Worm (Caenorhabditis elegans) whole organism, L4 larva: ENCODE data around the gene C47G2.4.
A peak's percentile ranks its signal among the peaks of the same experiment; 100 is the strongest.

Experiments
- D1046.2 ChIP-seq: fragments of 200-800 bp; sonication (Bioruptor generic); IDR thresholded peaks from 2 replicates; pipeline ENCODE4 v1.3.6; 2022; ENCODE audit warnings: missing genetic modification characterization, missing compliant biosample characterization
- F10B5.3 ChIP-seq: sonication (generic microtip); optimal IDR thresholded peaks from 2 replicates; lab custom pipeline; 2016; ENCODE audit warnings: mild to moderate bottlenecking, missing genetic modification characterization, missing compliant biosample characterization
- F26F4.8 ChIP-seq: fragments of 200-800 bp; sonication (Bioruptor generic); conservative IDR thresholded peaks from 2 replicates; pipeline ENCODE4 v1.3.6; 2022; ENCODE audit warnings: missing genetic modification characterization, missing compliant biosample characterization
- F44E2.7 ChIP-seq: fragments of 200-800 bp; sonication (Bioruptor generic); IDR thresholded peaks from 2 replicates; pipeline ENCODE4 v2.1.2; 2022; ENCODE audit warnings: missing genetic modification characterization, missing compliant biosample characterization
- F49E8.2 ChIP-seq: sonication (generic microtip); optimal IDR thresholded peaks from 2 replicates; lab custom pipeline; 2016; ENCODE audit warnings: missing compliant biosample characterization, mild to moderate bottlenecking, missing genetic modification characterization, borderline replicate concordance
- Y105C5A.15 ChIP-seq: fragments of 200-800 bp; sonication (Bioruptor generic); IDR thresholded peaks from 2 replicates; pipeline ENCODE4 v1.3.6; 2022; ENCODE audit warnings: missing genetic modification characterization, missing compliant biosample characterization
- Y75B8A.6 ChIP-seq: fragments of 200-800 bp; sonication (Bioruptor generic); IDR thresholded peaks from 2 replicates; pipeline ENCODE4 v1.3.6; 2022; ENCODE audit warnings: missing genetic modification reagents, missing genetic modification characterization, missing compliant biosample characterization
- ZK337.2 ChIP-seq: fragments of 200-800 bp; sonication (Bioruptor generic); IDR thresholded peaks from 2 replicates; pipeline ENCODE4 v1.3.6; 2022; ENCODE audit warnings: missing genetic modification reagents, missing genetic modification characterization, missing compliant biosample characterization
- aha-1 ChIP-seq: fragments of 150-350 bp; peaks from one replicate; lab custom pipeline; 2014; ENCODE audit warnings: missing biosample characterization, missing genetic modification characterization
- arid-1 ChIP-seq: fragments of 200-800 bp; sonication (Bioruptor generic); conservative IDR thresholded peaks from 2 replicates; pipeline ENCODE4 v1.3.6; 2022; ENCODE audit warnings: missing genetic modification reagents, missing genetic modification characterization, missing compliant biosample characterization
- attf-4 ChIP-seq: sonication (generic microtip); optimal IDR thresholded peaks from 3 replicates; lab custom pipeline; 2017; ENCODE audit warnings: missing biosample characterization, missing genetic modification characterization
- ceh-62 ChIP-seq: sonication (generic microtip); optimal IDR thresholded peaks from 2 replicates; lab custom pipeline; 2017; ENCODE audit warnings: missing biosample characterization, missing genetic modification characterization
- ces-1 ChIP-seq: fragments of 150-350 bp; sonication (generic microtip); optimal IDR thresholded peaks from 4 replicates; lab custom pipeline; 2014; ENCODE audit warnings: missing biosample characterization, missing genetic modification reagents, missing genetic modification characterization
- ctbp-1 ChIP-seq: fragments of 200-800 bp; sonication (Bioruptor generic); IDR thresholded peaks from 2 replicates; pipeline ENCODE4 v1.3.6; 2022; ENCODE audit warnings: missing genetic modification reagents, missing genetic modification characterization, missing compliant biosample characterization
- daf-12 ChIP-seq: fragments of 150-350 bp; optimal IDR thresholded peaks from 2 replicates; lab custom pipeline; 2014; ENCODE audit warnings: missing biosample characterization, missing genetic modification reagents, missing genetic modification characterization
- daf-16 ChIP-seq, 3 experiments: sonication (generic microtip); optimal IDR thresholded peaks; 2 replicates each; lab custom pipeline; 2016 to 2017; ENCODE audit warnings: missing genetic modification characterization in 3 of 3, missing genetic modification reagents in 3 of 3, mild to moderate bottlenecking in 2 of 3, missing compliant biosample characterization in 2 of 3, missing biosample characterization in 1 of 3, moderate library complexity in 1 of 3
- dpl-1 ChIP-seq: fragments of 150-350 bp; optimal IDR thresholded peaks from 2 replicates; lab custom pipeline; 2014; ENCODE audit warnings: missing biosample characterization, missing genetic modification reagents, missing genetic modification characterization
- dve-1 ChIP-seq: sonication (generic microtip); optimal IDR thresholded peaks from 2 replicates; lab custom pipeline; 2017; ENCODE audit warnings: antibody characterized with exemption, mild to moderate bottlenecking, missing genetic modification characterization, missing compliant biosample characterization; ENCODE audit not compliant: insufficient read depth
- egl-27 ChIP-seq: sonication (generic microtip); optimal IDR thresholded peaks from 3 replicates; lab custom pipeline; 2017; ENCODE audit warnings: missing biosample characterization, missing genetic modification reagents, missing genetic modification characterization
- egl-43 ChIP-seq: fragments of 200-800 bp; sonication (Bioruptor generic); IDR thresholded peaks from 2 replicates; pipeline ENCODE4 v1.3.6; 2022; ENCODE audit warnings: missing genetic modification reagents, missing genetic modification characterization, missing compliant biosample characterization
- hif-1 ChIP-seq, 2 experiments: sonication (generic microtip); optimal IDR thresholded peaks; 2 replicates each; lab custom pipeline; 2016 to 2017; ENCODE audit warnings: missing compliant biosample characterization in 2 of 2, missing genetic modification characterization in 2 of 2, missing genetic modification reagents in 2 of 2, missing genotype in 2 of 2, mild to moderate bottlenecking in 1 of 2
- hlh-11 ChIP-seq: fragments of 200-800 bp; sonication (Bioruptor generic); optimal IDR thresholded peaks from 2 replicates; lab custom pipeline; 2018; ENCODE audit warnings: mild to moderate bottlenecking, missing genetic modification characterization, missing compliant biosample characterization
- lim-7 ChIP-seq: fragments of 200-800 bp; sonication (Bioruptor generic); IDR thresholded peaks from 2 replicates; pipeline ENCODE4 v1.3.6; 2022; ENCODE audit warnings: missing genetic modification characterization, missing compliant biosample characterization
- lin-15B ChIP-seq: fragments of 150-350 bp; sonication (generic microtip); optimal IDR thresholded peaks from 3 replicates; lab custom pipeline; 2014; ENCODE audit warnings: missing biosample characterization, missing genetic modification characterization
- lin-38 ChIP-seq: fragments of 200-800 bp; sonication (Bioruptor generic); IDR thresholded peaks from 2 replicates; pipeline ENCODE4 v1.3.6; 2022; ENCODE audit warnings: missing genetic modification reagents, missing genetic modification characterization, missing compliant biosample characterization
- lin-39 ChIP-seq: fragments of 150-350 bp; optimal IDR thresholded peaks from 2 replicates; lab custom pipeline; 2014; ENCODE audit warnings: missing biosample characterization, missing genetic modification reagents, missing genetic modification characterization
- lsy-2 ChIP-seq, 2 experiments: fragments of 150-350 bp in 1 of 2; sonication (generic microtip) in 1 of 2; optimal IDR thresholded peaks; 2 replicates each; lab custom pipeline; 2014 to 2017; ENCODE audit warnings: missing biosample characterization in 2 of 2, missing genetic modification characterization in 2 of 2
- mep-1 ChIP-seq: fragments of 150-350 bp; sonication (generic microtip); optimal IDR thresholded peaks from 3 replicates; lab custom pipeline; 2014; ENCODE audit warnings: missing biosample characterization, missing genetic modification characterization
- mes-2 ChIP-seq: sonication (generic microtip); optimal IDR thresholded peaks from 2 replicates; lab custom pipeline; 2016; ENCODE audit warnings: missing genotype, mild to moderate bottlenecking, missing genetic modification characterization, missing compliant biosample characterization; ENCODE audit not compliant: poor library complexity, severe bottlenecking
- mxl-2 ChIP-seq: fragments of 200-800 bp; sonication (Bioruptor generic); conservative IDR thresholded peaks from 2 replicates; pipeline ENCODE4 v1.3.6; 2022; ENCODE audit warnings: missing genetic modification reagents, missing genetic modification characterization, missing compliant biosample characterization
- nhr-111 ChIP-seq: fragments of 200-800 bp; sonication (Bioruptor generic); optimal IDR thresholded peaks from 2 replicates; lab custom pipeline; 2018; ENCODE audit warnings: mild to moderate bottlenecking, missing genetic modification characterization, missing compliant biosample characterization
- nhr-237 ChIP-seq: sonication (generic microtip); optimal IDR thresholded peaks from 2 replicates; lab custom pipeline; 2017; ENCODE audit warnings: missing biosample characterization, missing genetic modification characterization
- nhr-48 ChIP-seq: sonication (generic microtip); optimal IDR thresholded peaks from 2 replicates; lab custom pipeline; 2016; ENCODE audit warnings: mild to moderate bottlenecking, missing genetic modification characterization, missing compliant biosample characterization
- nhr-6 ChIP-seq: fragments of 150-350 bp; optimal IDR thresholded peaks from 2 replicates; lab custom pipeline; 2014; ENCODE audit warnings: missing biosample characterization, missing genetic modification characterization
- nhr-77 ChIP-seq: fragments of 150-350 bp; optimal IDR thresholded peaks from 2 replicates; lab custom pipeline; 2014; ENCODE audit warnings: missing biosample characterization, missing genetic modification characterization
- pha-4 ChIP-seq, 2 experiments: fragments of 150-350 bp in 1 of 2; fragments of 200-800 bp in 1 of 2; sonication (Bioruptor generic) in 1 of 2; IDR thresholded peaks in 1 of 2; optimal IDR thresholded peaks in 1 of 2; 2 replicates each; pipeline versions ENCODE4 v1.3.6 to Lab custom; 2014 to 2022; ENCODE audit warnings: missing genetic modification characterization in 2 of 2, missing genetic modification reagents in 2 of 2, missing biosample characterization in 1 of 2, missing compliant biosample characterization in 1 of 2
- php-3 ChIP-seq: fragments of 200-800 bp; sonication (Bioruptor generic); IDR thresholded peaks from 2 replicates; pipeline ENCODE4 v1.3.6; 2022; ENCODE audit warnings: missing genetic modification reagents, missing genetic modification characterization, missing compliant biosample characterization
- rbr-2 ChIP-seq: sonication (generic microtip); optimal IDR thresholded peaks from 2 replicates; lab custom pipeline; 2016; ENCODE audit warnings: missing genotype, missing genetic modification characterization, missing compliant biosample characterization
- sdz-12 ChIP-seq: fragments of 200-800 bp; sonication (Bioruptor generic); optimal IDR thresholded peaks from 2 replicates; lab custom pipeline; 2018; ENCODE audit warnings: mild to moderate bottlenecking, missing genetic modification characterization, missing compliant biosample characterization
- spr-3 ChIP-seq: fragments of 200-800 bp; sonication (Bioruptor generic); optimal IDR thresholded peaks from 2 replicates; lab custom pipeline; 2018; ENCODE audit warnings: mild to moderate bottlenecking, missing genetic modification characterization, missing compliant biosample characterization
- unc-130 ChIP-seq: sonication (generic microtip); optimal IDR thresholded peaks from 2 replicates; lab custom pipeline; 2016; ENCODE audit warnings: missing genetic modification reagents, missing genetic modification characterization, missing compliant biosample characterization
- unc-39 ChIP-seq: sonication (generic microtip); optimal IDR thresholded peaks from 2 replicates; lab custom pipeline; 2017; ENCODE audit warnings: missing biosample characterization, missing genetic modification characterization
- unc-62 ChIP-seq, 3 experiments: fragments of 150-350 bp in 1 of 3; sonication (generic microtip); optimal IDR thresholded peaks in 2 of 3; peaks in 1 of 3; 1 replicate in 1 of 3; 2 replicates in 2 of 3; lab custom pipeline; 2014 to 2017; ENCODE audit warnings: missing biosample characterization in 3 of 3, missing genetic modification characterization in 3 of 3, missing genetic modification reagents in 3 of 3, missing genotype in 1 of 3
- vab-7 ChIP-seq: fragments of 200-800 bp; sonication (Bioruptor generic); IDR thresholded peaks from 2 replicates; pipeline ENCODE4 v1.3.6; 2022; ENCODE audit warnings: missing genetic modification reagents, missing genetic modification characterization, missing compliant biosample characterization
- zfp-2 ChIP-seq: sonication (generic microtip); optimal IDR thresholded peaks from 2 replicates; lab custom pipeline; 2016; ENCODE audit warnings: mild to moderate bottlenecking, missing genetic modification characterization, missing compliant biosample characterization
- zfp-3 ChIP-seq: fragments of 200-800 bp; sonication (Bioruptor generic); conservative IDR thresholded peaks from 2 replicates; pipeline ENCODE4 v1.3.6; 2022; ENCODE audit warnings: missing genetic modification reagents, missing genetic modification characterization, missing compliant biosample characterization
- zip-11 ChIP-seq: fragments of 200-800 bp; sonication (Bioruptor generic); IDR thresholded peaks from 2 replicates; pipeline ENCODE4 v1.3.6; 2022; ENCODE audit warnings: missing genetic modification characterization, missing compliant biosample characterization
- ztf-11 ChIP-seq: fragments of 150-350 bp; optimal IDR thresholded peaks from 2 replicates; lab custom pipeline; 2014; ENCODE audit warnings: missing biosample characterization, missing genetic modification characterization
- ztf-7 ChIP-seq: fragments of 150-350 bp; optimal IDR thresholded peaks from 2 replicates; lab custom pipeline; 2014; ENCODE audit warnings: missing biosample characterization, missing genetic modification characterization

The C47G2.4 gene

DNA sequence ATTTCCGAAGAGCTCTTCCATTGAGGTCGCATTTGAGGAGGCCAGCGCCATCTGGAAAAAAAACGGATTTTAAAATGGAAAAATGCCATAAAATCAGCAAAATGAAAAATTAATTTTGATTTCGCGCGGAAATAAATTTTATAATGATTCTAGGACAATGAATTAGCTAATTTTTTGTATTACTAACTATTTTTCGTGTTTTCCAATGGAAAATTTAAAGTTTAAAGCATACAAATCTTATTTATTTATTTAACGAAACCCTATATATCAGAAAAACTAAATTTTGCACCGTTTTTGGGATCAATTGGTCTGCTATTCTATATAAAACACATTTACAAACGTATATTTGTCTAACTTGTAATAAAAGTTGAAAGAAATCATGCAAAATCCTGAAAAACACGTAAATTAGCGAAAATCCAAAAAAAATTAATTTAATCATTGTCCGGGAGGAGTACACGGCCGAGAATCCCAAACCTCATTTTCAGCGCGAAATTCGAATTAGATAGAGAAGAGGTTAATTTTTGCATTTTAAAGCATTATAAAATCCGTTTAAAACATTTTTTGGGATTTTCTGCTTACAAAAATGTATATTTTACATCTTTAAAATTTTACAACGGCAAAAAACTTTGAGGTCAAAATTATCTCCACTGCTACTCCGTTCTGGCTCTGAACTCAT, 3.2 kb downstream of the C47G2.4 start, which contains the start of gene C47G2.3 (continued):
- TF ChIP-seq daf-16 (GFP tag; optimal IDR thresholded peaks at IDR 0.05; lab: Kevin White, UChicago) (no peak), daf-16 (tag; optimal IDR thresholded peaks at IDR 0.05; lab: Kevin White, UChicago) (peak; percentile 32), ztf-7 (tag; lab: Kevin White, UChicago) (no peak), ceh-62 (tag; lab: Kevin White, UChicago) (no peak), ztf-11 (no peak), aha-1 (tag; lab: Kevin White, UChicago) (peak; percentile 47), nhr-111 (no peak), F44E2.7 (GFP tag; lab: Robert Waterston, UW) (no peak), lim-7 (GFP tag; lab: Robert Waterston, UW) (no peak), sdz-12 (GFP tag; lab: Kevin White, UChicago) (no peak), mxl-2 (no peak), zfp-3 (GFP tag; lab: Robert Waterston, UW) (no peak), hlh-11 (tag; lab: Kevin White, UChicago) (peak; percentile 27), F26F4.8 (GFP tag; lab: Robert Waterston, UW) (no peak), ces-1 (no peak), unc-39 (tag; lab: Kevin White, UChicago) (no peak), nhr-6 (peak; percentile 58), nhr-237 (tag; lab: Kevin White, UChicago) (no peak), daf-12 (no peak), vab-7 (no peak), Y105C5A.15 (GFP tag; lab: Robert Waterston, UW) (0 out of 2 replicates have a peak, but pooled peaks have one; percentile 39), lin-39 (tag; lab: Kevin White, UChicago) (no peak), spr-3 (no peak), D1046.2 (GFP tag; lab: Robert Waterston, UW) (no peak), rbr-2 (tag; lab: Kevin White, UChicago) (peak; percentile 25), dpl-1 (GFP tag; lab: Kevin White, UChicago) (peak; percentile 90), lsy-2 (tag; optimal IDR thresholded peaks at IDR 0.05; lab: Kevin White, UChicago) (peak in 1 of 2 experiments; percentile 73), egl-43 (no peak), zfp-2 (tag; lab: Kevin White, UChicago) (no peak), mep-1 (peak; percentile 55), mes-2 (peak; percentile 96), Y75B8A.6 (GFP tag; lab: Robert Waterston, UW) (no peak), unc-62 (GFP tag; optimal IDR thresholded peaks at IDR 0.05 in 1 of 2; lab: Kevin White, UChicago) (no peak), unc-62 (tag; optimal IDR thresholded peaks at IDR 0.05; lab: Kevin White, UChicago) (no peak), dve-1 (peak; percentile 60), F49E8.2 (tag; lab: Kevin White, UChicago) (no peak), pha-4 (GFP tag; IDR thresholded peaks at IDR 0.05; lab: Robert Waterston, UW) (no peak), pha-4 (tag; optimal IDR thresholded peaks at IDR 0.05; lab: Kevin White, UChicago) (no peak), nhr-77 (no peak), arid-1 (no peak), php-3 (GFP tag; lab: Robert Waterston, UW) (no peak), F10B5.3 (tag; lab: Kevin White, UChicago) (no peak), attf-4 (no peak), egl-27 (tag; lab: Kevin White, UChicago) (no peak), zip-11 (GFP tag; lab: Robert Waterston, UW) (no peak), ctbp-1 (GFP tag; lab: Robert Waterston, UW) (no peak), lin-38 (GFP tag; lab: Robert Waterston, UW) (peak; percentile 79), hif-1 (tag; optimal IDR thresholded peaks at IDR 0.05; lab: Kevin White, UChicago) (peak in 1 of 2 experiments; percentile 42), nhr-48 (tag; lab: Kevin White, UChicago) (no peak), unc-130 (GFP tag; lab: Kevin White, UChicago) (peak; percentile 75), ZK337.2 (GFP tag; lab: Robert Waterston, UW) (peak; percentile 79), lin-15B (tag; lab: Kevin White, UChicago) (no peak)
